Fruit fly (Drosophila melanogaster): ENCODE results near the gene RpS26.

The RpS26 gene

DNA sequence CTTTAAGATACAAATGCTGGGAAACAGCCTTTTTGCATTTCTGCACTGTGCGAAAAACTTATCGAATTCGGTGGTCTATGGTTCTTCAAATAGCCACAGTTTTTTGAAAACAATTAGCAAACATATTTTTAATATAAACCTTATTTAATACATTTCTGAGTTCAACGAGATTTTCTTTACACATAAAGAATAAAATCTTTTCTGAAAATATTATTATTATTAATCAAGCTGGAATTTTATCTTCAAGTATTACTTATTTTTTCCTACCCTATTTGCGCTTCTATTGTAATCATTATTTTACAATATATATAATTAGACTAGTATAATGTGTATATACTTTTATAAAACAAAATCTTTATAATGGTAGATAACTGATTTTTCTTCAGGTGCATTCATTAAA is 39.1 kb upstream of the RpS26 start:
- TF ChIP-seq CG10669 (GFP tag; optimal IDR thresholded peaks at IDR 0.05) (peak; percentile 58), Hr4 (GFP tag; optimal IDR thresholded peaks at IDR 0.05) (peak; percentile 57), dac (GFP tag; optimal IDR thresholded peaks at IDR 0.05) (no peak), dsx (GFP tag; optimal IDR thresholded peaks at IDR 0.05; ENCODE audit: poor library complexity, severe bottlenecking) (peak; percentile 23), Sox14 (GFP tag; optimal IDR thresholded peaks at IDR 0.05) (peak; percentile 33), CG8319 (GFP tag; optimal IDR thresholded peaks at IDR 0.05) (no peak), Eip75B (GFP tag; optimal IDR thresholded peaks at IDR 0.05) (peak; percentile 25), CG8632 (GFP tag; optimal IDR thresholded peaks at IDR 0.05) (peak; percentile 79), CG32006 (GFP tag; optimal IDR thresholded peaks at IDR 0.05) (peak; percentile 90), lz (GFP tag; optimal IDR thresholded peaks at IDR 0.05) (peak; percentile 30), Hr39 (GFP tag; optimal IDR thresholded peaks at IDR 0.05) (no peak), fd85E (GFP tag; optimal IDR thresholded peaks at IDR 0.05) (no peak), CG6792 (GFP tag; optimal IDR thresholded peaks at IDR 0.05) (peak; percentile 57), Ets96B (tag; optimal IDR thresholded peaks at IDR 0.05) (peak; percentile 72), Smox (GFP tag; optimal IDR thresholded peaks at IDR 0.05) (peak; percentile 15), fd59A (GFP tag; optimal IDR thresholded peaks at IDR 0.05) (peak; percentile 44), Sox15 (GFP tag; optimal IDR thresholded peaks at IDR 0.05) (peak; percentile 22), CG11294 (GFP tag; IDR thresholded peaks at IDR 0.05) (no peak), eg (GFP tag; IDR thresholded peaks at IDR 0.05) (peak; percentile 40; the same call in 2 of the 3 replicates), CG11902 (GFP tag; optimal IDR thresholded peaks at IDR 0.05) (no peak), Gug (GFP tag; IDR thresholded peaks at IDR 0.05) (no peak), CG8119 (GFP tag; IDR thresholded peaks at IDR 0.05) (peak; percentile 75), salr (GFP tag; optimal IDR thresholded peaks at IDR 0.05) (peak in 1 of 2 experiments; percentile 71), pdm3 (GFP tag; optimal IDR thresholded peaks at IDR 0.05) (peak; percentile 61), net (GFP tag; optimal IDR thresholded peaks at IDR 0.05) (peak; percentile 46), CG4318 (GFP tag; optimal IDR thresholded peaks at IDR 0.05) (peak; percentile 70), CG10631 (GFP tag; optimal IDR thresholded peaks at IDR 0.05) (peak; percentile 77), esn (GFP tag; optimal IDR thresholded peaks at IDR 0.05) (peak; percentile 57), acj6 (GFP tag; optimal IDR thresholded peaks at IDR 0.05) (peak; percentile 64), CG15336 (GFP tag; IDR thresholded peaks at IDR 0.05) (peak; percentile 71), CG31627 (GFP tag; optimal IDR thresholded peaks at IDR 0.05) (no peak), CG6808 (GFP tag; optimal IDR thresholded peaks at IDR 0.05) (peak; percentile 75), achi (GFP tag; optimal IDR thresholded peaks at IDR 0.05) (peak; percentile 64), spab (GFP tag; optimal IDR thresholded peaks at IDR 0.05) (peak; percentile 70), Lpt (GFP tag; optimal IDR thresholded peaks at IDR 0.05) (no peak), Eip78C (GFP tag) (peak; percentile 88), topi (GFP tag; optimal IDR thresholded peaks at IDR 0.05) (peak; percentile 30), Hr38 (GFP tag; optimal IDR thresholded peaks at IDR 0.05) (no peak), CG34406 (GFP tag; optimal IDR thresholded peaks at IDR 0.05) (peak; percentile 75), CG6854 (GFP tag; optimal IDR thresholded peaks at IDR 0.05) (no peak), OdsH (GFP tag; optimal IDR thresholded peaks at IDR 0.05) (peak; percentile 53), fkh (GFP tag; optimal IDR thresholded peaks at IDR 0.05) (no peak), svp (GFP tag) (peak; percentile 76), CG3919 (GFP tag; optimal IDR thresholded peaks at IDR 0.05) (peak; percentile 52), Sox102F (GFP tag; optimal IDR thresholded peaks at IDR 0.05) (peak; percentile 33), CG7368 (GFP tag; optimal IDR thresholded peaks at IDR 0.05) (peak; percentile 18), Met (GFP tag; optimal IDR thresholded peaks at IDR 0.05) (peak; percentile 54), vri (GFP tag; optimal IDR thresholded peaks at IDR 0.05) (no peak), Blimp-1 (GFP tag; optimal IDR thresholded peaks at IDR 0.05) (peak; percentile 23), CG1621 (tag; optimal IDR thresholded peaks at IDR 0.05) (no peak), cyc (GFP tag; optimal IDR thresholded peaks at IDR 0.05) (peak; percentile 6), CG6163 (GFP tag; IDR thresholded peaks at IDR 0.05) (peak; percentile 74; the same call in 2 of the 3 replicates), Eip93F (GFP tag; optimal IDR thresholded peaks at IDR 0.05) (no peak)
